Fruit fly (Drosophila melanogaster) whole organism: ENCODE data around the gene CG14722.

ENCODE experiments used
- CG8478 ChIP-seq: fragments of >200 bp; optimal IDR thresholded peaks from 2 replicates; lab custom pipeline; 2018; ENCODE audit warnings: inconsistent platforms
- Dll ChIP-seq: fragments of >200 bp; optimal IDR thresholded peaks from 2 replicates; lab custom pipeline; 2017
- pan ChIP-seq: fragments of >200 bp; optimal IDR thresholded peaks from 2 replicates; lab custom pipeline; 2017
- psq ChIP-seq: fragments of >200 bp; optimal IDR thresholded peaks from 2 replicates; lab custom pipeline; 2017
- usp ChIP-seq: fragments of >200 bp; optimal IDR thresholded peaks from 2 replicates; lab custom pipeline; 2017; ENCODE audit warnings: missing biosample characterization, missing genetic modification characterization, mixed read lengths

DNA sequence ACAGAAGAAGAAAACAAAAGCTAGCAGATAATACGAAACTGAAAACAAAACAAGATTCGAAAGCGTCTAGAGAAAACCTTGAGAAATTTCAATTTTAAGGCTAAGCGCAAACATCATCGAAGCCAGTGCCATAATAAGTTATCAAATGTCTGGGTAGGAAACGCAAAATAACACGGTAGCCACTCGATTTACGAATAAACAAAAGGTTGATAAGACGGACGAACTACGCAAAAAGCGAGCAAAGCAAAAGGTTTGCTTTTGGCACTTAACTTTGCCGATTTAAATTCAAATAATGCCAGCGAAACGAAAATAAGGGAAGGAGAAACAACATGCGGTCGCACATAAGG is 16.4 kb downstream of the CG14722 start:
- no peak for TF ChIP-seq psq (lab: Kevin White, UChicago)
- no peak for TF ChIP-seq CG8478 (lab: Kevin White, UChicago)
- no peak for TF ChIP-seq pan (lab: Kevin White, UChicago)
- no peak for TF ChIP-seq Dll (lab: Kevin White, UChicago)
- no peak for TF ChIP-seq usp
